Fruit fly (Drosophila melanogaster): ENCODE measurements around the gene CG3407.

Gene CG3407

DNA sequence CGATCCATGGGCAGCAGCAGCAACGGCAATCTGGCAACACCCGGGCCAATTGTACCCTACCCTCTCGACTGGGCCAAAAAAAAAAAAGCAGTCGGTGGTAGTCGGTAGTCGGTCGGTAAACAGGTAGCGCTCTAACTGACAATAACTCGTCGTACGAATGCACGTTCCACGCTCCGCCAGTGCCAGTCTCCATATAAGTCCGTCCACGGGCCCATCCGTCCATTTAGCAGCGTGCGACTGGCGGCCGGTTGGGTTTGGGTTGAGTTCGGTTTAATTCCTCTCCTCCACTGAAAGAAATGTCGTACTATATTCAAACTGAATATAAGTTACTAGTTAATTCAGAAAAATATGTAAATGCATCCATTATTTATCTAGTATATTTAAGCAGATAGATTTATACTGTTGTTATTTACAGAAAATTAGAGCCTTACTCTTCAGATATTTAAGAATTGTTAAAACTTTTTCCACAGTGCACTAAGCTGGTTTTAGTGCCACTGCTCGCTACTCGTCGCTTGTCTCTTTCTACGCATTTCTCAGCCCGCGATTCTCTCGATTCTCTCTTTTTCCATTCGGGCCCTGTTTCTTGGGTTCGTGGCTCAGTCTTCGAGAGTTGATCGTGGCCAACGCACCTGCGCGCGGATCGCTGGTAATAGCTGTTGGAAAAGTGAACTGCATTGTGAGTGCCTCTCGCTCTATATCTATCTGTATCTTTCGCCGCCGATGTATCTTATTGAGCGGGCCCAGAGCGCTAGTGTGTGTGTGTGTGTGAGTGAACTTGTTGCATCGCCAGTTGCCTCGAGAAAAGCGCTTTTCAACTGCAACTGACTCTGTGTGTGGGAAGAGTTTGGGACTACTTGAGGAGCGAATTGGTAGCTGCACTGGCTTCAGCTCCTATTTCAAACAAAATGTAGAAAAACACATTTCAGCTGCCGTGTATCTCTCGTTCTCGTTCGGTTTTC lies 41.8 kb downstream of the CG3407 start, which contains the start of gene bowl (continued):
- TF ChIP-seq CG2129 (GFP tag; IDR thresholded peaks at IDR 0.05; ENCODE audit: partially characterized antibody) (no peak), CG11560 (tag; IDR thresholded peaks at IDR 0.05) (peak; percentile 87), PHDP (tag; optimal IDR thresholded peaks at IDR 0.05) (peak; percentile 97), Abd-B (GFP tag; optimal IDR thresholded peaks at IDR 0.05) (peak; percentile 84), CG6175 (GFP tag; IDR thresholded peaks at IDR 0.05) (peak; percentile 75; the same call in 2 of the 3 replicates), emc (GFP tag; optimal IDR thresholded peaks at IDR 0.05) (peak; percentile 58), CG4854 (GFP tag; optimal IDR thresholded peaks at IDR 0.05) (peak; percentile 84), salm (tag; optimal IDR thresholded peaks at IDR 0.05) (peak; percentile 93), onecut (GFP tag; IDR thresholded peaks at IDR 0.05) (peak; percentile 91), br (optimal IDR thresholded peaks at IDR 0.05) (no peak), CG32772 (GFP tag; IDR thresholded peaks at IDR 0.05) (peak; percentile 95), ham (GFP tag; IDR thresholded peaks at IDR 0.05) (peak; percentile 82; the same call in 1 of the 2 replicates), CG6654 (GFP tag; optimal IDR thresholded peaks at IDR 0.05) (peak; percentile 79), gce (GFP tag; IDR thresholded peaks at IDR 0.05) (peak; percentile 94), HmgZ (tag; optimal IDR thresholded peaks at IDR 0.05) (peak; percentile 86), CG10979 (tag; optimal IDR thresholded peaks at IDR 0.05) (peak; percentile 97), CoRest (tag; optimal IDR thresholded peaks at IDR 0.05) (peak; percentile 92), fru (optimal IDR thresholded peaks at IDR 0.05) (peak; percentile 19), CG12155 (GFP tag; optimal IDR thresholded peaks at IDR 0.05) (peak; percentile 97), Myb (GFP tag; optimal IDR thresholded peaks at IDR 0.05) (peak; percentile 79), nom (GFP tag; optimal IDR thresholded peaks at IDR 0.05) (peak; percentile 85), Bdp1 (GFP tag; optimal IDR thresholded peaks at IDR 0.05) (peak; percentile 86), CG11247 (GFP tag; IDR thresholded peaks at IDR 0.05) (peak; percentile 95), Aef1 (GFP tag; IDR thresholded peaks at IDR 0.05) (peak; percentile 92), CG32767 (GFP tag; IDR thresholded peaks at IDR 0.05) (peak; percentile 97), CG14965 (GFP tag; optimal IDR thresholded peaks at IDR 0.05; ENCODE audit: borderline replicate concordance) (peak; percentile 42), Fer2 (tag; optimal IDR thresholded peaks at IDR 0.05) (peak; percentile 38), NfI (GFP tag; optimal IDR thresholded peaks at IDR 0.05) (peak; percentile 91), CG8765 (GFP tag; IDR thresholded peaks at IDR 0.05) (peak; percentile 95), Hmx (GFP tag; optimal IDR thresholded peaks at IDR 0.05) (peak; percentile 90), Fer3 (tag; optimal IDR thresholded peaks at IDR 0.05) (peak; percentile 85), sob (GFP tag; IDR thresholded peaks at IDR 0.05) (peak; percentile 97), Ada2b (GFP tag; IDR thresholded peaks at IDR 0.05) (peak; percentile 96), H2.0 (GFP tag; IDR thresholded peaks at IDR 0.05) (peak; percentile 96), chm (GFP tag; IDR thresholded peaks at IDR 0.05) (peak; percentile 95), vvl (GFP tag; IDR thresholded peaks at IDR 0.05) (peak; percentile 99), Nf-YB (GFP tag; optimal IDR thresholded peaks at IDR 0.05) (peak; percentile 79), hb (GFP tag; IDR thresholded peaks at IDR 0.05; ENCODE audit: partially characterized antibody) (no peak), CG1602 (GFP tag; optimal IDR thresholded peaks at IDR 0.05) (peak; percentile 97), CTCF (GFP tag; optimal IDR thresholded peaks at IDR 0.05) (peak; percentile 43), CG34422 (GFP tag; IDR thresholded peaks at IDR 0.05) (peak; percentile 97), CG3163 (GFP tag; optimal IDR thresholded peaks at IDR 0.05) (peak; percentile 77), bowl (GFP tag; IDR thresholded peaks at IDR 0.05) (peak; percentile 99), CG4282 (GFP tag; optimal IDR thresholded peaks at IDR 0.05) (peak; percentile 61), E2f2 (GFP tag; IDR thresholded peaks at IDR 0.05) (peak; percentile 84), HLHmδ (GFP tag; optimal IDR thresholded peaks at IDR 0.05) (peak; percentile 71), D19A (tag; optimal IDR thresholded peaks at IDR 0.05) (peak; percentile 89), CG17361 (GFP tag; IDR thresholded peaks at IDR 0.05) (peak; percentile 86), Bgb (GFP tag; IDR thresholded peaks at IDR 0.05; ENCODE audit: partially characterized antibody) (peak; percentile 41; the same call in 1 of the 2 replicates), Oli (tag; optimal IDR thresholded peaks at IDR 0.05) (peak; percentile 98)

Measured in whole organism, embryonic.